Fruit fly (Drosophila melanogaster) whole organism, adult: ENCODE results near the gene Cad99C.
A peak's percentile ranks its signal among the peaks of the same experiment; 100 is the strongest.

Source experiments
- CG11617 ChIP-seq: fragments of 200-800 bp; sonication (Bioruptor generic); optimal IDR thresholded peaks from 2 replicates; lab custom pipeline; 2017; ENCODE audit warnings: mild to moderate bottlenecking, missing biosample characterization, missing genetic modification reagents, missing genetic modification characterization
- CG12768 ChIP-seq: fragments of 200-800 bp; sonication (Bioruptor generic); optimal IDR thresholded peaks from 2 replicates; lab custom pipeline; 2017; ENCODE audit warnings: missing biosample characterization, missing genetic modification characterization, mild to moderate bottlenecking, moderate library complexity, missing genetic modification reagents
- CG14711 ChIP-seq: fragments of 200-800 bp; sonication (Bioruptor generic); optimal IDR thresholded peaks from 2 replicates; lab custom pipeline; 2018; ENCODE audit warnings: missing biosample characterization, mild to moderate bottlenecking, missing genetic modification characterization, moderate library complexity
- CG33017 ChIP-seq: fragments of 200-800 bp; sonication (Bioruptor generic); optimal IDR thresholded peaks from 2 replicates; lab custom pipeline; 2018; ENCODE audit warnings: missing biosample characterization, mild to moderate bottlenecking, missing genetic modification characterization, moderate library complexity
- CG5204 ChIP-seq: fragments of 200-800 bp; sonication (Bioruptor generic); optimal IDR thresholded peaks from 2 replicates; lab custom pipeline; 2016; ENCODE audit warnings: missing biosample characterization, missing genetic modification characterization
- CG7101 ChIP-seq: fragments of 200-800 bp; sonication (Bioruptor generic); optimal IDR thresholded peaks from 2 replicates; lab custom pipeline; 2018; ENCODE audit warnings: missing biosample characterization, mild to moderate bottlenecking, missing genetic modification characterization, moderate library complexity
- Clk ChIP-seq: fragments of 200-800 bp; sonication (Bioruptor generic); optimal IDR thresholded peaks from 2 replicates; lab custom pipeline; 2017; ENCODE audit warnings: missing biosample characterization, missing genetic modification characterization
- cic ChIP-seq: fragments of 200-800 bp; sonication (Bioruptor generic); optimal IDR thresholded peaks from 2 replicates; lab custom pipeline; 2017; ENCODE audit warnings: missing biosample characterization, mild to moderate bottlenecking, missing genetic modification characterization, moderate library complexity
- cnc ChIP-seq, 2 experiments: fragments of >200 bp; optimal IDR thresholded peaks; 2 replicates each; lab custom pipeline; 2017
- kay ChIP-seq: fragments of 200-800 bp; sonication (Bioruptor generic); peaks from one replicate; lab custom pipeline; 2016; ENCODE audit warnings: missing biosample characterization, missing genetic modification characterization, borderline replicate concordance
- ovo ChIP-seq: fragments of 200-800 bp; sonication (Bioruptor generic); optimal IDR thresholded peaks from 2 replicates; lab custom pipeline; 2016; ENCODE audit warnings: missing biosample characterization, missing genetic modification characterization
- pad ChIP-seq: fragments of 200-800 bp; sonication (Bioruptor generic); optimal IDR thresholded peaks from 3 replicates; lab custom pipeline; 2017; ENCODE audit warnings: missing biosample characterization, missing genetic modification characterization, mild to moderate bottlenecking, moderate library complexity, missing genetic modification reagents
- tj ChIP-seq: fragments of 200-800 bp; sonication (Bioruptor generic); optimal IDR thresholded peaks from 3 replicates; lab custom pipeline; 2017; ENCODE audit warnings: missing biosample characterization, mild to moderate bottlenecking, missing genetic modification characterization, moderate library complexity
- toe ChIP-seq: fragments of 200-800 bp; sonication (Bioruptor generic); optimal IDR thresholded peaks from 2 replicates; lab custom pipeline; 2016; ENCODE audit warnings: missing biosample characterization, missing genetic modification characterization

- TF ChIP-seq CG12768 (GFP tag; lab: Kevin White, UChicago) (no peak), cnc (optimal IDR thresholded peaks at IDR 0.05; lab: Kevin White, UChicago) (no peak), CG5204 (GFP tag; lab: Kevin White, UChicago) (no peak), pad (GFP tag; lab: Kevin White, UChicago) (no peak), CG11617 (GFP tag; lab: Kevin White, UChicago) (peak; percentile 49), kay (no peak), toe (GFP tag; lab: Kevin White, UChicago) (no peak), CG14711 (tag; lab: Kevin White, UChicago) (no peak), tj (GFP tag; lab: Kevin White, UChicago) (no peak), cic (GFP tag; lab: Kevin White, UChicago) (no peak), CG33017 (tag; lab: Kevin White, UChicago) (no peak), ovo (GFP tag; lab: Kevin White, UChicago) (no peak), CG7101 (no peak), Clk (no peak)
These were observed 34.6 kb upstream of the Cad99C start, which contains the start of the genes ca and ncd for dm6 chr3R:29806682-29807393.
